Fruit fly (Drosophila melanogaster): ENCODE measurements around the gene swm.

Gene swm

DNA sequence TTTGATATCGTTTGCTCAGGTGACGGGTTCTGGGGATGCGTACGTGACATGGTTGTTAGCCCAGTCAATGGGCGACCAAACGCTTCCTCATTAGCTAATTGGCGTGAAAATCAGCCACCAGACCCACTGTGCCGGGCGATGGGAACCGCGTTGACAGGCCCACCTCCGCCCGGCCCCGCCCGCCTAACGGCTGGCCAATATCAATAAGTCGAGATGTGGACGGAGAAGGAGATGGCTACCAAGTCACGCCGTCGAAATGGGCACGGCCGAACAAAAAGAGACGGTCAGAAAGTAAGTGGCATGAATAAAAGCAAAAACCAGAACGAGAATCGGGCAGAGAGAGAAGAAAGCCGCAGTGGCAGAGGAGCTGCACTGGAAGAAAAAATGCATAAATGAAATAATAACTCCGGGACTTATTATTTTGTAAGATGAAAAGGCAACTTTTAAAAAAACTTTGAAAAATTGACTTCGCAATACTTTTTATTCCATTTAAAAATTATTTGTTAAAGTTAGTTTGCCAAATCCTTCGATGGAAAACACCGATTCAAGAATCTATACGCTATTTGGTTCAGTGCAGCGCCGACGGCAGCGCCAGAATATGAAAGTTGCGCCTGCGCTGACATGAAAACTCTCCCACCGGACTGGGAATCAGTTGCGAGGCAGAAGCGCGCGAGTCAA lies 44.9 kb downstream of the swm start, which contains the start of gene CG13082 (continued):
- TF ChIP-seq CG17612 (GFP tag; IDR thresholded peaks at IDR 0.05), result no peak
- no peak for TF ChIP-seq BtbVII (GFP tag; optimal IDR thresholded peaks at IDR 0.05)
- no peak for TF ChIP-seq tll (GFP tag; optimal IDR thresholded peaks at IDR 0.05)
- TF ChIP-seq sima (GFP tag; optimal IDR thresholded peaks at IDR 0.05), result no peak
- TF ChIP-seq CG11560 (tag; IDR thresholded peaks at IDR 0.05), result no peak
- TF ChIP-seq CG15514 (GFP tag; optimal IDR thresholded peaks at IDR 0.05), result no peak
- TF ChIP-seq CG3407 (GFP tag; optimal IDR thresholded peaks at IDR 0.05), result peak; percentile 27
- no peak for TF ChIP-seq CG6854 (GFP tag; optimal IDR thresholded peaks at IDR 0.05)
- no peak; the same call in 1 of the 2 replicates for TF ChIP-seq NFAT (GFP tag; IDR thresholded peaks at IDR 0.05)
- no peak for TF ChIP-seq tna (GFP tag; IDR thresholded peaks at IDR 0.05; ENCODE audit: partially characterized antibody)
- peak; percentile 55 for TF ChIP-seq Drgx (GFP tag; IDR thresholded peaks at IDR 0.05)
- TF ChIP-seq crol (GFP tag; IDR thresholded peaks at IDR 0.05), result peak; percentile 65
- no peak for TF ChIP-seq CG7745 (tag; optimal IDR thresholded peaks at IDR 0.05)
- no peak for TF ChIP-seq jigr1 (GFP tag; IDR thresholded peaks at IDR 0.05)
- no peak for TF ChIP-seq CG3281 (GFP tag; optimal IDR thresholded peaks at IDR 0.05)
- TF ChIP-seq Hr78 (GFP tag; optimal IDR thresholded peaks at IDR 0.05), result no peak
- TF ChIP-seq crp (GFP tag; optimal IDR thresholded peaks at IDR 0.05), result no peak
- peak; percentile 81 for TF ChIP-seq CG18262 (tag; optimal IDR thresholded peaks at IDR 0.05)
- TF ChIP-seq Nf-YB (GFP tag; optimal IDR thresholded peaks at IDR 0.05), result peak; percentile 24
- no peak for TF ChIP-seq Dbx (GFP tag; IDR thresholded peaks at IDR 0.05)
- TF ChIP-seq Lhr (GFP tag; optimal IDR thresholded peaks at IDR 0.05), result peak; percentile 44
- no peak for TF ChIP-seq CG12104 (GFP tag; optimal IDR thresholded peaks at IDR 0.05)
- TF ChIP-seq Ada2b (GFP tag; IDR thresholded peaks at IDR 0.05), result no peak
- peak; percentile 35 for TF ChIP-seq corto (GFP tag; optimal IDR thresholded peaks at IDR 0.05)
- TF ChIP-seq HmgD (GFP tag; optimal IDR thresholded peaks at IDR 0.05), result no peak
- no peak for TF ChIP-seq run (tag; optimal IDR thresholded peaks at IDR 0.05)
- peak; percentile 75 for TF ChIP-seq Spps (tag; optimal IDR thresholded peaks at IDR 0.05)
- TF ChIP-seq sob (GFP tag; IDR thresholded peaks at IDR 0.05), result no peak
- no peak for TF ChIP-seq Lpt (GFP tag; optimal IDR thresholded peaks at IDR 0.05)
- peak; percentile 23 for TF ChIP-seq CG15696 (tag; optimal IDR thresholded peaks at IDR 0.05)
- no peak for TF ChIP-seq CTCF (GFP tag; optimal IDR thresholded peaks at IDR 0.05)
- TF ChIP-seq dysf (GFP tag; IDR thresholded peaks at IDR 0.05), result 0 out of 3 replicates have a peak, but pooled peaks have one; percentile 17
- no peak for TF ChIP-seq HHEX (GFP tag; optimal IDR thresholded peaks at IDR 0.05)
- TF ChIP-seq CG14441 (GFP tag; IDR thresholded peaks at IDR 0.05), result no peak
- TF ChIP-seq CG17361 (GFP tag; IDR thresholded peaks at IDR 0.05), result peak; percentile 77
- no peak for TF ChIP-seq CG12744 (GFP tag; optimal IDR thresholded peaks at IDR 0.05)
- TF ChIP-seq Trl (optimal IDR thresholded peaks at IDR 0.05), result no peak
- no peak for TF ChIP-seq Trl (GFP tag; optimal IDR thresholded peaks at IDR 0.05)
- peak; percentile 64 for TF ChIP-seq CG11504 (tag; optimal IDR thresholded peaks at IDR 0.05)
- peak; percentile 24; the same call in 1 of the 3 replicates for TF ChIP-seq Optix (GFP tag; IDR thresholded peaks at IDR 0.05)
- TF ChIP-seq Atf6 (GFP tag; IDR thresholded peaks at IDR 0.05), result no peak
- peak; percentile 27 for TF ChIP-seq CG30431 (GFP tag; optimal IDR thresholded peaks at IDR 0.05)
- no peak for TF ChIP-seq mirr (GFP tag; optimal IDR thresholded peaks at IDR 0.05)
- no peak for TF ChIP-seq Hey (tag; optimal IDR thresholded peaks at IDR 0.05)
- TF ChIP-seq pum (GFP tag; optimal IDR thresholded peaks at IDR 0.05), result peak; percentile 37
- no peak for TF ChIP-seq bigmax (GFP tag; optimal IDR thresholded peaks at IDR 0.05)
- no peak for TF ChIP-seq MTF-1 (GFP tag; optimal IDR thresholded peaks at IDR 0.05; ENCODE audit: borderline replicate concordance)
- TF ChIP-seq nerfin-2 (GFP tag; IDR thresholded peaks at IDR 0.05; ENCODE audit: partially characterized antibody), result no peak
- no peak for TF ChIP-seq HLH3B (GFP tag; IDR thresholded peaks at IDR 0.05)
- peak in 1 of 3 experiments; percentile 65 for TF ChIP-seq Stat92E (GFP tag; optimal IDR thresholded peaks at IDR 0.05)

All from whole organism, embryonic.